Worm (Caenorhabditis elegans): ENCODE data around the gene Y17G9B.5.

Gene Y17G9B.5

DNA sequence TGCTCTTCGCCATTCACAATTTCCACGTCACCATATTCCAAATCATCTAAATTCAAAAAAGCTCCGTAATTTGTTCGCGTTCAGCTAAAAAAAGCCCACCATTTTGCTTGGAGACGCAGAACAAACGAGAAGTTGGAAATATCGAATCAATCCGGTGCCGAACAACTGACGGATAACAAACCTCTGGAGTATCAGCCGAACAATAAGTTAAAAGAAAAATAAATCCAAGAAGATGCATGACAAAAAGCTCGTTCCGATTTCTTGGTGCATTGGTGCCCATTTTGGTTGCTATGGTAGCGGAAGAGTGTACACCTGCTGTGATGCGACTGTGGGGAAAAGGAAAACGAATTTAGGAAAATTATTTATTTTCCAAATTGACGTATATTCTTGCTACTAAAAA, 2.5 kb upstream of the Y17G9B.5 start, which contains the start of gene tctn-1 (continued):
- no peak for TF ChIP-seq bed-2 (GFP tag; IDR thresholded peaks at IDR 0.05)
- no peak for TF ChIP-seq let-526 (GFP tag; IDR thresholded peaks at IDR 0.05)
- no peak for TF ChIP-seq aptf-3 (GFP tag; IDR thresholded peaks at IDR 0.05)
- no peak for TF ChIP-seq F55B11.4 (tag; optimal IDR thresholded peaks at IDR 0.05; ENCODE audit: borderline replicate concordance, insufficient read depth)
- TF ChIP-seq nfyb-1 (GFP tag; IDR thresholded peaks at IDR 0.05): no peak
- no peak for TF ChIP-seq F52B5.7 (tag; optimal IDR thresholded peaks at IDR 0.05)
- no peak for TF ChIP-seq B0336.3 (GFP tag; IDR thresholded peaks at IDR 0.05)
- TF ChIP-seq gei-17 (GFP tag; optimal IDR thresholded peaks at IDR 0.05): no peak
- TF ChIP-seq snpc-1.3 (tag; optimal IDR thresholded peaks at IDR 0.05; ENCODE audit: insufficient read depth): no peak
- TF ChIP-seq pha-4 (tag; optimal IDR thresholded peaks at IDR 0.05): no peak
- no peak for TF ChIP-seq ekl-4 (GFP tag; IDR thresholded peaks at IDR 0.05)
- TF ChIP-seq ztf-18 (tag; optimal IDR thresholded peaks at IDR 0.05): no peak
- TF ChIP-seq atf-7 (tag; optimal IDR thresholded peaks at IDR 0.05): no peak
- no peak for TF ChIP-seq ceh-100 (GFP tag; IDR thresholded peaks at IDR 0.05)
- TF ChIP-seq cebp-2 (GFP tag; IDR thresholded peaks at IDR 0.05): no peak
- no peak for TF ChIP-seq nhr-120 (GFP tag; IDR thresholded peaks at IDR 0.05)
- TF ChIP-seq lag-1 (GFP tag; IDR thresholded peaks at IDR 0.05): no peak
- no peak for TF ChIP-seq nhr-80 (tag; optimal IDR thresholded peaks at IDR 0.05)
- no peak for TF ChIP-seq F33H1.4 (GFP tag; IDR thresholded peaks at IDR 0.05)
- no peak for TF ChIP-seq egl-44 (GFP tag; IDR thresholded peaks at IDR 0.05)
- no peak for TF ChIP-seq mes-4 (tag; optimal IDR thresholded peaks at IDR 0.05)
- TF ChIP-seq hmg-1.2 (GFP tag; IDR thresholded peaks at IDR 0.05): peak; percentile 22; the same call in 1 of the 2 replicates
- TF ChIP-seq let-607 (tag; optimal IDR thresholded peaks at IDR 0.05): no peak
- TF ChIP-seq attf-6 (GFP tag; IDR thresholded peaks at IDR 0.05): no peak
- no peak for TF ChIP-seq pbrm-1 (GFP tag; IDR thresholded peaks at IDR 0.05)
- TF ChIP-seq chd-7 (tag; optimal IDR thresholded peaks at IDR 0.05): no peak

DNA sequence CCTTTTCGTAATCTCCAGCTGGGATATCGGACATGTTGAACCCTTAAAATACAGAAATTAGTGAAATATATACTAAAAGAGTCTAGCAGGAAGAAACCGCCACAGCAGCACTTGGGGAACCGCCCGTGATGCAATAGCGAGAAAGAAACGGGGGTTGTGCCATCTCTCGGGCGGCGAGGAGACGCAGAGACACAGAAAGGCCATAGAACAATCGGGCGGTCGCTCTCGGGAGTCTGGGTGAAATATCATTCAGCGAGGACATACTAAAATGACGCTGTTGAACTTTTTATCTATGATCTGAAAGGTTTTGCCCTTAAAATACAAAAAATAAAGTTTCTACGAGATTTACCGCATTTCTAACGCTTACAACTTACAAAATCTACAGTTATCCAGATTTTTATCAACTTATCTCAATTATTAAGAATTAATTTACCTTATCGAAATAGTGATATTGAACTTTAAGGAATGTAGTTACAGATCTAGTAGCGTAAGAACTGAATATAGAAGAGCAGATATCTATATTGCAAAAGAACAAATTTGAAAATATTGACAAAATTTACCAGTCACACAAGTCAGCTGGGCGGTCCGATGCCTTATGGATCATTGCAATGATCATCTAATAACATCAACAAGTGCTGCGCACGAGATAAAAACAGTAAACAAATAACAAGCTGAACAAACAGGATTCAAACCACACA, 1.5 kb upstream of the Y17G9B.5 start, which contains the start of gene cyc-2.1:
cyc-2.1 (minus strand) TSS at position 605 of the 698 bp plus-strand sequence.
- TF ChIP-seq F33H1.4 (GFP tag; IDR thresholded peaks at IDR 0.05): peak; percentile 41
- TF ChIP-seq cebp-2 (GFP tag; IDR thresholded peaks at IDR 0.05): 0 out of 2 replicates have a peak, but pooled peaks have one; percentile 44
- no peak for TF ChIP-seq F57C9.4 (tag; optimal IDR thresholded peaks at IDR 0.05)
- no peak for TF ChIP-seq lag-1 (GFP tag; IDR thresholded peaks at IDR 0.05)
- TF ChIP-seq snpc-1.1 (tag; optimal IDR thresholded peaks at IDR 0.05; ENCODE audit: insufficient read depth): peak; percentile 62
- peak; percentile 38 for TF ChIP-seq ceh-100 (GFP tag; IDR thresholded peaks at IDR 0.05)
- no peak for TF ChIP-seq Y79H2A.3 (GFP tag; conservative IDR thresholded peaks at IDR 0.05)
- TF ChIP-seq mes-4 (tag; optimal IDR thresholded peaks at IDR 0.05): peak; percentile 6
- TF ChIP-seq sdz-38 (tag; optimal IDR thresholded peaks at IDR 0.05): no peak
- TF ChIP-seq madf-6 (GFP tag; IDR thresholded peaks at IDR 0.05): peak; percentile 81
- no peak for TF ChIP-seq nfya-1 (tag; optimal IDR thresholded peaks at IDR 0.05; ENCODE audit: borderline replicate concordance, insufficient read depth)
- peak; percentile 88 for TF ChIP-seq ztf-18 (tag; optimal IDR thresholded peaks at IDR 0.05)
- peak; percentile 5 for TF ChIP-seq efl-1 (GFP tag; optimal IDR thresholded peaks at IDR 0.05)
- TF ChIP-seq Y56A3A.18 (GFP tag; IDR thresholded peaks at IDR 0.05): peak; percentile 47; the same call in 1 of the 2 replicates
- peak; percentile 78 for TF ChIP-seq Y95B8A.8 (GFP tag; IDR thresholded peaks at IDR 0.05)
- TF ChIP-seq attf-5 (GFP tag; optimal IDR thresholded peaks at IDR 0.05): peak; percentile 92
- no peak for TF ChIP-seq madf-8 (GFP tag; conservative IDR thresholded peaks at IDR 0.05)
- TF ChIP-seq madf-3 (GFP tag; IDR thresholded peaks at IDR 0.05): peak; percentile 79
- TF ChIP-seq nfyb-1 (GFP tag; IDR thresholded peaks at IDR 0.05): 0 out of 2 replicates have a peak, but pooled peaks have one; percentile 15
- TF ChIP-seq F10E7.11 (tag; optimal IDR thresholded peaks at IDR 0.05): no peak
- peak in 1 of 2 experiments; percentile 58 for TF ChIP-seq let-607 (tag; optimal IDR thresholded peaks at IDR 0.05)
- peak; percentile 76; the same call in 1 of the 2 replicates for TF ChIP-seq aptf-3 (GFP tag; IDR thresholded peaks at IDR 0.05)
- peak; percentile 55 for TF ChIP-seq nhr-27 (tag; optimal IDR thresholded peaks at IDR 0.05)
- TF ChIP-seq tbp1 (GFP tag; optimal IDR thresholded peaks at IDR 0.05): peak; percentile 59
- TF ChIP-seq ZK185.1 (tag; optimal IDR thresholded peaks at IDR 0.05; ENCODE audit: poor library complexity, severe bottlenecking): peak; percentile 49
- peak; percentile 49; the same call in 1 of the 2 replicates for TF ChIP-seq ceh-40 (GFP tag; IDR thresholded peaks at IDR 0.05)
- TF ChIP-seq nfya-2 (GFP tag; IDR thresholded peaks at IDR 0.05): 0 out of 2 replicates have a peak, but pooled peaks have one; percentile 19
- TF ChIP-seq chd-7 (tag; optimal IDR thresholded peaks at IDR 0.05): no peak
- TF ChIP-seq hsf-1 (GFP tag; IDR thresholded peaks at IDR 0.05): peak; percentile 83
- TF ChIP-seq atf-7 (tag; optimal IDR thresholded peaks at IDR 0.05): peak; percentile 67

Measured in whole organism, young adult.